Worm (Caenorhabditis elegans) whole organism, L1 larva: ENCODE measurements around the gene F53B1.8.
A peak's percentile ranks its signal among the peaks of the same experiment; 100 is the strongest.

Source experiments
- C04F5.9 ChIP-seq: sonication (generic microtip); optimal IDR thresholded peaks from 2 replicates; lab custom pipeline; 2016; ENCODE audit warnings: missing genetic modification characterization, missing compliant biosample characterization
- C16A3.4 ChIP-seq: fragments of 150-350 bp; optimal IDR thresholded peaks from 2 replicates; lab custom pipeline; 2014; ENCODE audit warnings: missing biosample characterization, missing genetic modification characterization
- F16B12.6 ChIP-seq: fragments of 150-350 bp; optimal IDR thresholded peaks from 2 replicates; lab custom pipeline; 2014; ENCODE audit warnings: missing biosample characterization, missing genetic modification characterization
- aha-1 ChIP-seq: fragments of 150-350 bp; optimal IDR thresholded peaks from 2 replicates; lab custom pipeline; 2014; ENCODE audit warnings: missing biosample characterization, missing genetic modification characterization
- aly-2 ChIP-seq: fragments of 150-350 bp; optimal IDR thresholded peaks from 2 replicates; lab custom pipeline; 2014; ENCODE audit warnings: missing biosample characterization, missing genetic modification characterization
- blmp-1 ChIP-seq: fragments of 150-350 bp; optimal IDR thresholded peaks from 2 replicates; lab custom pipeline; 2014; ENCODE audit warnings: missing biosample characterization, missing genetic modification characterization
- ceh-8 ChIP-seq: fragments of 200-800 bp; sonication (Bioruptor generic); optimal IDR thresholded peaks from 2 replicates; lab custom pipeline; 2018; ENCODE audit warnings: mild to moderate bottlenecking, missing genetic modification characterization, moderate library complexity, missing compliant biosample characterization
- ceh-82 ChIP-seq, 3 experiments: fragments of 150-350 bp in 1 of 3; sonication (generic microtip) in 2 of 3; optimal IDR thresholded peaks; 2 replicates each; lab custom pipeline; 2014 to 2017; ENCODE audit warnings: missing biosample characterization in 3 of 3, missing genetic modification characterization in 3 of 3
- efl-1 ChIP-seq, 4 experiments: fragments of 150-350 bp; optimal IDR thresholded peaks in 3 of 4; peaks in 1 of 4; 1 replicate in 1 of 4; 2 replicates in 3 of 4; lab custom pipeline; 2014; ENCODE audit warnings: missing biosample characterization in 2 of 4, missing genetic modification characterization in 2 of 4, missing genetic modification reagents in 2 of 4
- egl-27 ChIP-seq, 2 experiments: fragments of 150-350 bp in 1 of 2; sonication (generic microtip); optimal IDR thresholded peaks; 3 replicates each; lab custom pipeline; 2017 to 2018; ENCODE audit warnings: missing biosample characterization in 2 of 2, missing genetic modification characterization in 2 of 2, missing genetic modification reagents in 2 of 2
- elt-3 ChIP-seq, 6 experiments: fragments of 150-350 bp in 1 of 6; sonication (generic microtip); optimal IDR thresholded peaks; 2 replicates each; lab custom pipeline; 2017 to 2018; ENCODE audit warnings: missing biosample characterization in 6 of 6, missing genetic modification characterization in 6 of 6, inconsistent platforms in 1 of 6
- fos-1 ChIP-seq: fragments of 150-350 bp; optimal IDR thresholded peaks from 2 replicates; lab custom pipeline; 2014; ENCODE audit warnings: missing biosample characterization, missing genetic modification characterization
- hlh-17 ChIP-seq: fragments of 200-800 bp; sonication (Bioruptor generic); optimal IDR thresholded peaks from 2 replicates; lab custom pipeline; 2018; ENCODE audit warnings: missing genetic modification characterization, mild to moderate bottlenecking, missing compliant biosample characterization, moderate library complexity, borderline replicate concordance
- irx-1 ChIP-seq: sonication (generic microtip); optimal IDR thresholded peaks from 2 replicates; lab custom pipeline; 2016; ENCODE audit warnings: missing genetic modification characterization, missing compliant biosample characterization
- isw-1 ChIP-seq: fragments of 200-800 bp; sonication (Bioruptor generic); IDR thresholded peaks from 2 replicates; pipeline ENCODE4 v1.3.6; 2022; ENCODE audit warnings: missing genetic modification characterization, missing compliant biosample characterization
- lin-13 ChIP-seq: fragments of 150-350 bp; optimal IDR thresholded peaks from 2 replicates; lab custom pipeline; 2014; ENCODE audit warnings: missing biosample characterization, missing genetic modification reagents, missing genetic modification characterization
- lir-3 ChIP-seq: sonication (generic microtip); optimal IDR thresholded peaks from 2 replicates; lab custom pipeline; 2016; ENCODE audit warnings: mild to moderate bottlenecking, missing genetic modification characterization, moderate library complexity, missing compliant biosample characterization; ENCODE audit not compliant: poor library complexity
- lsy-2 ChIP-seq, 2 experiments: fragments of 150-350 bp; optimal IDR thresholded peaks; 2 replicates each; lab custom pipeline; 2014; ENCODE audit warnings: missing biosample characterization in 2 of 2, missing genetic modification characterization in 2 of 2
- mab-9 ChIP-seq: fragments of 200-800 bp; sonication (Bioruptor generic); IDR thresholded peaks from 2 replicates; pipeline ENCODE4 v1.3.6; 2022; ENCODE audit warnings: missing genetic modification reagents, missing genetic modification characterization, missing compliant biosample characterization
- mef-2 ChIP-seq: fragments of 150-350 bp; optimal IDR thresholded peaks from 2 replicates; lab custom pipeline; 2014; ENCODE audit warnings: missing biosample characterization, missing genetic modification characterization
- nhr-19 ChIP-seq: fragments of 200-800 bp; sonication (Bioruptor generic); conservative IDR thresholded peaks from 2 replicates; pipeline ENCODE4 v1.3.6; 2022; ENCODE audit warnings: missing genetic modification characterization, missing compliant biosample characterization
- nhr-237 ChIP-seq: fragments of 150-350 bp; optimal IDR thresholded peaks from 2 replicates; lab custom pipeline; 2014; ENCODE audit warnings: missing biosample characterization, missing genetic modification characterization
- nhr-47 ChIP-seq: sonication (generic microtip); optimal IDR thresholded peaks from 2 replicates; lab custom pipeline; 2016; ENCODE audit warnings: mild to moderate bottlenecking, missing genetic modification characterization, moderate library complexity, missing compliant biosample characterization
- nhr-76 ChIP-seq: sonication (generic microtip); optimal IDR thresholded peaks from 2 replicates; lab custom pipeline; 2017; ENCODE audit warnings: missing biosample characterization, missing genetic modification characterization
- nhr-85 ChIP-seq: sonication (generic microtip); peaks from one replicate; lab custom pipeline; 2016; ENCODE audit warnings: missing genetic modification characterization, inconsistent platforms, missing compliant biosample characterization
- nhr-90 ChIP-seq: sonication (generic microtip); optimal IDR thresholded peaks from 2 replicates; lab custom pipeline; 2016; ENCODE audit warnings: mild to moderate bottlenecking, missing genetic modification characterization, missing compliant biosample characterization; ENCODE audit not compliant: poor library complexity
- pag-3 ChIP-seq: sonication (generic microtip); optimal IDR thresholded peaks from 2 replicates; lab custom pipeline; 2017; ENCODE audit warnings: missing genetic modification characterization, mild to moderate bottlenecking, missing compliant biosample characterization, antibody characterized with exemption, borderline replicate concordance; ENCODE audit not compliant: insufficient read depth
- pax-3 ChIP-seq: fragments of 200-800 bp; sonication (Bioruptor generic); optimal IDR thresholded peaks from 2 replicates; lab custom pipeline; 2018; ENCODE audit warnings: mild to moderate bottlenecking, missing genetic modification characterization, moderate library complexity, missing compliant biosample characterization
- skn-1 ChIP-seq: fragments of 150-350 bp; optimal IDR thresholded peaks from 2 replicates; lab custom pipeline; 2014; ENCODE audit warnings: missing biosample characterization, missing genetic modification characterization
- sup-37 ChIP-seq: fragments of 200-800 bp; sonication (Bioruptor generic); optimal IDR thresholded peaks from 2 replicates; lab custom pipeline; 2018; ENCODE audit warnings: mild to moderate bottlenecking, missing genetic modification characterization, missing compliant biosample characterization
- tbx-2 ChIP-seq: sonication (generic microtip); optimal IDR thresholded peaks from 2 replicates; lab custom pipeline; 2016; ENCODE audit warnings: missing genetic modification characterization, missing compliant biosample characterization
- unc-86 ChIP-seq: sonication (generic microtip); optimal IDR thresholded peaks from 2 replicates; lab custom pipeline; 2016; ENCODE audit warnings: missing genetic modification characterization, missing compliant biosample characterization
- unc-98 ChIP-seq: fragments of 200-800 bp; sonication (Bioruptor generic); IDR thresholded peaks from 2 replicates; pipeline ENCODE4 v1.3.6; 2022; ENCODE audit warnings: missing genetic modification characterization, missing compliant biosample characterization
- vab-15 ChIP-seq: sonication (generic microtip); optimal IDR thresholded peaks from 2 replicates; lab custom pipeline; 2017; ENCODE audit warnings: missing genotype, mild to moderate bottlenecking, missing genetic modification characterization, missing compliant biosample characterization
- xbp-1 ChIP-seq: sonication (generic microtip); optimal IDR thresholded peaks from 2 replicates; lab custom pipeline; 2016; ENCODE audit warnings: missing genetic modification characterization, missing compliant biosample characterization
- ztf-4 ChIP-seq: fragments of 150-350 bp; optimal IDR thresholded peaks from 2 replicates; lab custom pipeline; 2014; ENCODE audit warnings: missing biosample characterization, missing genetic modification characterization

Gene F53B1.8

ce11 chrX:2116304-2116867 lies 13.7 kb downstream of the F53B1.8 start (continued):
- TF ChIP-seq ceh-82 (tag; optimal IDR thresholded peaks at IDR 0.05; lab: Kevin White, UChicago): no peak
- peak; percentile 83 for TF ChIP-seq blmp-1
- no peak for TF ChIP-seq aly-2
- no peak for TF ChIP-seq fos-1 (tag; lab: Kevin White, UChicago)
- TF ChIP-seq xbp-1 (tag; lab: Kevin White, UChicago): no peak
- TF ChIP-seq nhr-85 (tag; lab: Kevin White, UChicago): peak; percentile 77
- TF ChIP-seq egl-27 (tag; optimal IDR thresholded peaks at IDR 0.05; lab: Kevin White, UChicago): no peak
- peak; percentile 10 for TF ChIP-seq ztf-4 (tag; lab: Kevin White, UChicago)
- TF ChIP-seq nhr-90 (tag; lab: Kevin White, UChicago): no peak
- TF ChIP-seq nhr-47 (tag; lab: Kevin White, UChicago): no peak
- no peak for TF ChIP-seq aha-1 (tag; lab: Kevin White, UChicago)
- no peak for TF ChIP-seq unc-98 (GFP tag; lab: Robert Waterston, UW)
- TF ChIP-seq pag-3 (tag; lab: Kevin White, UChicago): no peak
- no peak for TF ChIP-seq elt-3 (tag; optimal IDR thresholded peaks at IDR 0.05; lab: Kevin White, UChicago)
- no peak for TF ChIP-seq nhr-19 (GFP tag; lab: Robert Waterston, UW)
- TF ChIP-seq isw-1: no peak
- TF ChIP-seq pax-3 (tag; lab: Kevin White, UChicago): no peak
- TF ChIP-seq tbx-2 (tag; lab: Kevin White, UChicago): no peak
- TF ChIP-seq nhr-237 (tag; lab: Kevin White, UChicago): no peak
- no peak for TF ChIP-seq C16A3.4 (tag; lab: Kevin White, UChicago)

- TF ChIP-seq lir-3 (tag; lab: Kevin White, UChicago) (no peak), ceh-82 (tag; optimal IDR thresholded peaks at IDR 0.05; lab: Kevin White, UChicago) (no peak), vab-15 (tag; lab: Kevin White, UChicago) (no peak), tbx-2 (tag; lab: Kevin White, UChicago) (no peak), lin-13 (GFP tag; lab: Kevin White, UChicago) (no peak)
Observed at ce11 chrX:2114171-2114570, 15.9 kb downstream of the F53B1.8 start.

- TF ChIP-seq hlh-17 (GFP tag; lab: Kevin White, UChicago): no peak
- no peak for TF ChIP-seq C04F5.9 (tag; lab: Kevin White, UChicago)
- no peak for TF ChIP-seq unc-86 (tag; lab: Kevin White, UChicago)
- no peak for TF ChIP-seq irx-1 (tag; lab: Kevin White, UChicago)
- no peak for TF ChIP-seq F16B12.6 (tag; lab: Kevin White, UChicago)
- no peak for TF ChIP-seq skn-1 (tag; lab: Kevin White, UChicago)
- no peak for TF ChIP-seq isw-1
- TF ChIP-seq mab-9: no peak
- no peak for TF ChIP-seq nhr-76
- TF ChIP-seq lsy-2 (tag; optimal IDR thresholded peaks at IDR 0.05; lab: Kevin White, UChicago): no peak
- TF ChIP-seq efl-1 (optimal IDR thresholded peaks at IDR 0.05; lab: Kevin White, UChicago): no peak
- no peak for TF ChIP-seq efl-1 (GFP tag; optimal IDR thresholded peaks at IDR 0.05 in 1 of 2; lab: Kevin White, UChicago)
- no peak for TF ChIP-seq nhr-237 (tag; lab: Kevin White, UChicago)
- TF ChIP-seq blmp-1: no peak
- no peak for TF ChIP-seq mef-2 (tag; lab: Kevin White, UChicago)
- TF ChIP-seq ceh-8 (GFP tag; lab: Kevin White, UChicago): no peak
- no peak for TF ChIP-seq nhr-47 (tag; lab: Kevin White, UChicago)
- TF ChIP-seq sup-37 (GFP tag; lab: Kevin White, UChicago): no peak
- no peak for TF ChIP-seq tbx-2 (tag; lab: Kevin White, UChicago)
- TF ChIP-seq, all 84 proteins: peak for 0
Observed at ce11 chrX:2113004-2113403, 17.0 kb downstream of the F53B1.8 start, which contains the start of gene bus-5. Gene bus-5, minus strand, starts transcription at chrX:2113104.
